Worm (Caenorhabditis elegans) whole organism, L1 larva: ENCODE data around the gene tim-1.

ENCODE experiments used
- ces-1 ChIP-seq: fragments of 150-350 bp; optimal IDR thresholded peaks from 2 replicates; lab custom pipeline; 2014; ENCODE audit warnings: missing biosample characterization, missing genetic modification reagents, missing genetic modification characterization
- mef-2 ChIP-seq: fragments of 150-350 bp; optimal IDR thresholded peaks from 2 replicates; lab custom pipeline; 2014; ENCODE audit warnings: missing biosample characterization, missing genetic modification characterization
- nhr-77 ChIP-seq: fragments of 150-350 bp; optimal IDR thresholded peaks from 2 replicates; lab custom pipeline; 2014; ENCODE audit warnings: missing biosample characterization, missing genetic modification characterization
- unc-62 ChIP-seq: fragments of 150-350 bp; optimal IDR thresholded peaks from 2 replicates; lab custom pipeline; 2014; ENCODE audit warnings: missing biosample characterization, missing genetic modification reagents, missing genetic modification characterization

- TF ChIP-seq unc-62 (GFP tag; lab: Kevin White, UChicago): no peak
- TF ChIP-seq mef-2 (tag; lab: Kevin White, UChicago): no peak
- TF ChIP-seq nhr-77 (tag; lab: Kevin White, UChicago): no peak
- TF ChIP-seq ces-1 (GFP tag; lab: Kevin White, UChicago): no peak
Observed at ce11 chrIII:12260413-12260812, 10.4 kb upstream of the tim-1 start.
